Worm (Caenorhabditis elegans) whole organism, L2 larva: Measurements from ENCODE around the gene Y32G9B.1.
A peak's percentile ranks its signal among the peaks of the same experiment; 100 is the strongest.

ENCODE experiments used
- C34F6.9 ChIP-seq: fragments of 150-350 bp; optimal IDR thresholded peaks from 2 replicates; lab custom pipeline; 2014; ENCODE audit warnings: missing biosample characterization, missing genetic modification characterization
- F13H6.1 ChIP-seq: sonication (generic microtip); optimal IDR thresholded peaks from 2 replicates; lab custom pipeline; 2016; ENCODE audit warnings: missing genetic modification characterization, missing compliant biosample characterization
- Y55F3AM.14 ChIP-seq: fragments of 200-800 bp; sonication (Bioruptor generic); optimal IDR thresholded peaks from 2 replicates; lab custom pipeline; 2018; ENCODE audit warnings: mild to moderate bottlenecking, missing genetic modification characterization, missing compliant biosample characterization
- ZK546.5 ChIP-seq: sonication (generic microtip); optimal IDR thresholded peaks from 2 replicates; lab custom pipeline; 2017; ENCODE audit warnings: missing biosample characterization, missing genetic modification characterization
- aly-2 ChIP-seq: fragments of 150-350 bp; optimal IDR thresholded peaks from 2 replicates; lab custom pipeline; 2014; ENCODE audit warnings: missing biosample characterization, missing genetic modification characterization
- blmp-1 ChIP-seq: sonication (generic microtip); optimal IDR thresholded peaks from 2 replicates; lab custom pipeline; 2017; ENCODE audit warnings: missing genetic modification characterization, mild to moderate bottlenecking, missing compliant biosample characterization, antibody characterized with exemption, moderate library complexity; ENCODE audit not compliant: insufficient read depth
- ceh-82 ChIP-seq: fragments of 150-350 bp; optimal IDR thresholded peaks from 2 replicates; lab custom pipeline; 2014; ENCODE audit warnings: missing biosample characterization, missing genetic modification characterization
- crh-2 ChIP-seq: sonication (generic microtip); optimal IDR thresholded peaks from 2 replicates; lab custom pipeline; 2017; ENCODE audit warnings: missing biosample characterization, missing genetic modification characterization
- egl-27 ChIP-seq: sonication (generic microtip); optimal IDR thresholded peaks from 3 replicates; lab custom pipeline; 2017; ENCODE audit warnings: missing biosample characterization, missing genetic modification reagents, missing genetic modification characterization
- elt-1 ChIP-seq: fragments of 150-350 bp; optimal IDR thresholded peaks from 2 replicates; lab custom pipeline; 2014; ENCODE audit warnings: missing biosample characterization, missing genetic modification characterization
- lin-13 ChIP-seq: fragments of 150-350 bp; optimal IDR thresholded peaks from 2 replicates; lab custom pipeline; 2014; ENCODE audit warnings: missing biosample characterization, missing genetic modification reagents, missing genetic modification characterization
- lin-39 ChIP-seq: fragments of 150-350 bp; optimal IDR thresholded peaks from 2 replicates; lab custom pipeline; 2014; ENCODE audit warnings: missing biosample characterization, missing genetic modification reagents, missing genetic modification characterization
- lsy-2 ChIP-seq, 2 experiments: fragments of 150-350 bp in 1 of 2; sonication (generic microtip) in 1 of 2; optimal IDR thresholded peaks; 2 replicates each; lab custom pipeline; 2014 to 2017; ENCODE audit warnings: missing biosample characterization in 2 of 2, missing genetic modification characterization in 2 of 2
- mab-5 ChIP-seq: fragments of 150-350 bp; optimal IDR thresholded peaks from 2 replicates; lab custom pipeline; 2014; ENCODE audit warnings: missing biosample characterization, missing genetic modification characterization
- mbf-1 ChIP-seq: sonication (generic microtip); optimal IDR thresholded peaks from 2 replicates; lab custom pipeline; 2017; ENCODE audit warnings: missing biosample characterization, missing genetic modification characterization
- mdl-1 ChIP-seq, 2 experiments: fragments of 150-350 bp in 1 of 2; sonication (generic microtip) in 1 of 2; optimal IDR thresholded peaks; 2 replicates each; lab custom pipeline; 2017; ENCODE audit warnings: missing biosample characterization in 2 of 2, missing genetic modification characterization in 2 of 2
- nhr-12 ChIP-seq: fragments of 150-350 bp; optimal IDR thresholded peaks from 2 replicates; lab custom pipeline; 2014; ENCODE audit warnings: missing biosample characterization, missing genetic modification characterization
- nhr-21 ChIP-seq: fragments of 150-350 bp; optimal IDR thresholded peaks from 2 replicates; lab custom pipeline; 2014; ENCODE audit warnings: missing biosample characterization, missing genetic modification characterization
- nhr-25 ChIP-seq: fragments of 150-350 bp; sonication (generic microtip); optimal IDR thresholded peaks from 3 replicates; lab custom pipeline; 2014; ENCODE audit warnings: missing biosample characterization, missing genetic modification characterization
- nhr-6 ChIP-seq: fragments of 150-350 bp; optimal IDR thresholded peaks from 2 replicates; lab custom pipeline; 2014; ENCODE audit warnings: missing biosample characterization, missing genetic modification characterization
- nhr-77 ChIP-seq: fragments of 150-350 bp; optimal IDR thresholded peaks from 2 replicates; lab custom pipeline; 2014; ENCODE audit warnings: missing biosample characterization, missing genetic modification characterization
- skn-1 ChIP-seq: sonication (generic microtip); optimal IDR thresholded peaks from 2 replicates; lab custom pipeline; 2017; ENCODE audit warnings: missing biosample characterization, missing genetic modification characterization
- sma-3 ChIP-seq: sonication (generic microtip); optimal IDR thresholded peaks from 2 replicates; lab custom pipeline; 2016; ENCODE audit warnings: missing genetic modification reagents, missing genetic modification characterization, missing compliant biosample characterization
- snpc-4 ChIP-seq: fragments of 150-350 bp; optimal IDR thresholded peaks from 2 replicates; lab custom pipeline; 2014; ENCODE audit warnings: missing biosample characterization, missing genetic modification characterization
- unc-39 ChIP-seq: fragments of 150-350 bp; optimal IDR thresholded peaks from 2 replicates; lab custom pipeline; 2014; ENCODE audit warnings: missing biosample characterization, missing genetic modification characterization
- unc-55 ChIP-seq: fragments of 150-350 bp; sonication (generic microtip); optimal IDR thresholded peaks from 3 replicates; lab custom pipeline; 2014; ENCODE audit warnings: missing biosample characterization, missing genetic modification reagents, missing genetic modification characterization
- unc-62 ChIP-seq: fragments of 150-350 bp; optimal IDR thresholded peaks from 2 replicates; lab custom pipeline; 2014; ENCODE audit warnings: missing biosample characterization, missing genetic modification reagents, missing genetic modification characterization
- zag-1 ChIP-seq: fragments of 150-350 bp; optimal IDR thresholded peaks from 2 replicates; lab custom pipeline; 2014; ENCODE audit warnings: missing biosample characterization, missing genetic modification characterization
- ztf-1 ChIP-seq: fragments of 200-800 bp; sonication (Bioruptor generic); conservative IDR thresholded peaks from 2 replicates; pipeline ENCODE4 v1.3.6; 2022; ENCODE audit warnings: missing genetic modification characterization, missing compliant biosample characterization

The Y32G9B.1 gene

DNA sequence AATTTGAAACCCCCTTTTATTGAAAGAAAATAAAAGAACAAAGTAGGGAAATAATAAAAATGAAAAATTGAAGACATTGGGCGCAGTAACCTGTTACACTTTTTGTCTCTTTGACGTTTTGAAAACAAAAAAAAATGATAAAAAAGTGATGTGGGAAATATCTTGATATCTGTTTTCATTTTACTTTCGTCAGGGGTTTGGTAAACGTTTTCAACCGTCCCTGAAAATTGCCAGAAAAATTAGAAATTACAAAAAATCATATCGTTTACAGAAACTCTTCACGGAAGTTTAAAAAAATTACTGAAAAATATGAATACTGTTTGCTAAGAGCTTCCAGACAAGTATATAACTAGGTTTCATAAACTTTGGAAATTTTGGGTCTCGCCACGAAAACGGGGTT lies 50.7 kb downstream of the Y32G9B.1 start, which contains the start of gene F36H9.4:
Gene F36H9.4 (minus strand): TSS at position 101 of the 400 bp plus-strand sequence.
- TF ChIP-seq C34F6.9 (tag; lab: Kevin White, UChicago) (no peak), nhr-6 (tag; lab: Kevin White, UChicago) (no peak), ztf-1 (GFP tag; lab: Robert Waterston, UW) (no peak), unc-39 (tag; lab: Kevin White, UChicago) (no peak), nhr-25 (tag; lab: Kevin White, UChicago) (no peak), mab-5 (tag; lab: Kevin White, UChicago) (no peak), nhr-12 (tag; lab: Kevin White, UChicago) (no peak), nhr-21 (tag; lab: Kevin White, UChicago) (no peak), zag-1 (tag; lab: Kevin White, UChicago) (no peak), lin-39 (tag; lab: Kevin White, UChicago) (no peak), unc-55 (no peak), ZK546.5 (tag; lab: Kevin White, UChicago) (no peak)

DNA sequence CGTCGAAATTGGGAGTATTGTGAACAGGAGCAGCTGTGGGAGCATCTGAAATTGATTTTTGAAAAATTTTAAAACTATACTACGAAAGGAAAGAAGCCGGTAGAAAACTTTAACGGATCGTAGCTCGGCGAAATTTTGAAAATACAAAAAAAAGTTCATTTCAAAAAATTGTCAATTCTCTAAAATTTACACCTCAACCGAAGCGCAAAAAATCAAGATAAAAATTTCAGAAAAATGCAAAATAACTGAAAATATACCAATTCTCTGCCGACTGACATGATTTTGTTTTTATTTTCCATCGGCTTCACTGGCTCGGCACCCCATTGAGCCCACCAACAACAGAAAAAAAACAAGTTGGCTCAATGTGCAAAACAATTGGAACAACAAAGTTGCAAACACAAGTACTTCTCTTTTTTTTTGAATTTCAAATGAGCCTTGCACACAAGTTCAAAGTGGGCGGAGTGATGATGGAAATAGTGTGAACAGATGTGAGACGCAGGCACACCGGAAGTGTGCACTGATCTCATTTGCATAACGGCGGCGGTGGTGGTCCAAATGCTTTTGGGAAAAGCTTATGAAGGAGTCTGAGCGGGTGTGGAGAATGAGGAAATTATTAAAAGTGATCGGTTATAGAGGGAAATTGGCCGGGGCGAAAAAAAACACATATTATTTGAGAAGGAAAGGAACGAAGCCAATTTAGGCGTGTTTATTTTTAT lies 54.8 kb downstream of the Y32G9B.1 start, which contains the start of gene F36H9.7:
Gene F36H9.7 (minus strand): TSS at position 51 of the 716 bp plus-strand sequence.
- TF ChIP-seq Y55F3AM.14 (GFP tag; lab: Kevin White, UChicago) = no peak
- TF ChIP-seq skn-1 (tag; lab: Kevin White, UChicago) = no peak
- no peak for TF ChIP-seq nhr-77 (tag; lab: Kevin White, UChicago)
- TF ChIP-seq unc-62 (GFP tag; lab: Kevin White, UChicago) = no peak
- TF ChIP-seq nhr-21 (tag; lab: Kevin White, UChicago) = no peak
- TF ChIP-seq lsy-2 (tag; optimal IDR thresholded peaks at IDR 0.05; lab: Kevin White, UChicago) = no peak
- TF ChIP-seq snpc-4 (tag; lab: Kevin White, UChicago) = no peak
- no peak for TF ChIP-seq unc-39 (tag; lab: Kevin White, UChicago)
- TF ChIP-seq mbf-1 = no peak
- TF ChIP-seq crh-2 (tag; lab: Kevin White, UChicago) = no peak
- TF ChIP-seq blmp-1 (tag; lab: Kevin White, UChicago) = no peak
- TF ChIP-seq zag-1 (tag; lab: Kevin White, UChicago) = no peak
- no peak for TF ChIP-seq elt-1 (tag; lab: Kevin White, UChicago)
- TF ChIP-seq mdl-1 (tag; optimal IDR thresholded peaks at IDR 0.05; lab: Kevin White, UChicago) = no peak
- TF ChIP-seq lin-13 (GFP tag; lab: Kevin White, UChicago) = no peak
- no peak for TF ChIP-seq aly-2 (tag; lab: Kevin White, UChicago)
- no peak for TF ChIP-seq nhr-25 (tag; lab: Kevin White, UChicago)
- TF ChIP-seq, all 48 proteins: peak for 0

DNA sequence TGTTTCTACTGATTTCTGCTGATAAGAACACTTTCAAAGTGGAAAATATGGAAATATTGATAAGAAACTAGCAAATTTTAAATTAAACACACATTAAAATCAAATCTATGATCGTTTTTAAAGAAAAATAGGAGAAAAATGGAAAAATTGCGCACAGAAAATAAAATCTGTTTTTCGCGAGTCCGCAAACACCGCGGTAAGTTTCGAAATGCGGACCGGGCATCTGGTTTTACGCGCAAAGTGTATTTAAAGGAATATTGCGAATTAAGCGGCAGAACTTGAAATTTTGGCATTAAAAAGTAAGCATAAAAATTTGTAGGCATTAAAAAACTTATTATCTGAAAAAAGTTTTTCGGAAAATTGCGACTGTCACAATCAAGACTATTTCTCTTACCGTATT lies 56.8 kb downstream of the Y32G9B.1 start:
- no peak for TF ChIP-seq nhr-21 (tag; lab: Kevin White, UChicago)
- no peak for TF ChIP-seq ceh-82 (tag; lab: Kevin White, UChicago)
- TF ChIP-seq lsy-2 (tag; optimal IDR thresholded peaks at IDR 0.05; lab: Kevin White, UChicago) = peak in 1 of 2 experiments; percentile 45
- TF ChIP-seq mdl-1 (tag; optimal IDR thresholded peaks at IDR 0.05; lab: Kevin White, UChicago) = no peak
- no peak for TF ChIP-seq F13H6.1 (tag; lab: Kevin White, UChicago)
- no peak for TF ChIP-seq sma-3 (GFP tag; lab: Kevin White, UChicago)
- TF ChIP-seq skn-1 (tag; lab: Kevin White, UChicago) = no peak
- peak; percentile 23 for TF ChIP-seq unc-55
- TF ChIP-seq egl-27 (tag; lab: Kevin White, UChicago) = no peak
- no peak for TF ChIP-seq ztf-1 (GFP tag; lab: Robert Waterston, UW)
- peak; percentile 10 for TF ChIP-seq C34F6.9 (tag; lab: Kevin White, UChicago)
